Worm (Caenorhabditis elegans): ENCODE results near the gene C54H2.4.

The C54H2.4 gene

ce11 chrX:5770648-5771047, at the start of gene C54H2.4:
Gene C54H2.4 (minus strand): TSS chrX:5770748.
- no peak for TF ChIP-seq daf-12 (tag; optimal IDR thresholded peaks at IDR 0.05)
- no peak for TF ChIP-seq pha-4 (tag; optimal IDR thresholded peaks at IDR 0.05)
- TF ChIP-seq nhr-23 (tag; optimal IDR thresholded peaks at IDR 0.05), result no peak
- no peak for TF ChIP-seq unc-62 (GFP tag; optimal IDR thresholded peaks at IDR 0.05)
- TF ChIP-seq lin-15B (tag; optimal IDR thresholded peaks at IDR 0.05), result no peak
- no peak for TF ChIP-seq nhr-76 (tag; optimal IDR thresholded peaks at IDR 0.05)
- no peak for TF ChIP-seq ama-1 (optimal IDR thresholded peaks at IDR 0.05)
- no peak for TF ChIP-seq fos-1 (tag; optimal IDR thresholded peaks at IDR 0.05)
- no peak for TF ChIP-seq nhr-237 (tag; optimal IDR thresholded peaks at IDR 0.05)
- no peak for TF ChIP-seq mml-1 (tag; optimal IDR thresholded peaks at IDR 0.05)
- TF ChIP-seq egl-5 (tag; optimal IDR thresholded peaks at IDR 0.05), result no peak

DNA sequence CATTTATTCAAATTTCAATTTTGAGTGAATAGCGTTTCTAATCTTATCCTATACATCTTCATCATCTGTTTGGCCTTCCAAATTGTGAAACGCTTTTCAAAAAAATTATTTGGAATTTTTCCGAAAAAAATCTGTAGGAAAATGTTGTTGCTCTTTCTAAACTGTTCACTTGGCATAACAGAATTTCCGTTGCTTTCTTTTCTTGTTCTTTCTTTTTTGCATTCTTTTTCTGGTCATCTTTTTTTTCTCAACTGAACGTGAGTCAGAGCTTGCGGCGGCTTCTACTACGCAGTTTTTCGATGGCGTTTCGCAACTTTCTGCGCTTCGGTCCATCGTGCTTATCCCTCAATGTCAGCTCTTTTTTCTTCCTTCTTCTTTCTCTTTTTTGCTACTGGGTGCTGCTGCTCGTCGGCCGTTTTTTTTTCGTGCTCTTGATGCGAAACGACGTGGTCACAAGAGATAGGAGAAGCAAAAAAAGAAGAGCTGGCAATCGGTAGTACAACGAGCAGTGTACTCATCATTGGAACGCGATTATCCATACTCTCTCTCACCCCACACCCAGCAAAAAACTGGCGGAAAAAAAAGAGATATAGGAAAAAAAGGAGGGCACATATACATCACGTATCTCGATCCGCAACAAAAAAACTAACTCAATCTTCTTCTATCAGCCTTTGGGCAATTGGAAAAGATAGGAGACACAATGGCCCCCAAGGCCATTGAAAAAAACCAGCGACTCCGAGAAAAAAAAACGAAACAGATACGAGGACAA, 49.3 kb upstream of the C54H2.4 start:
- TF ChIP-seq hmg-11 (tag; optimal IDR thresholded peaks at IDR 0.05) (peak; percentile 1), nfya-1 (tag; optimal IDR thresholded peaks at IDR 0.05; ENCODE audit: insufficient read depth) (peak; percentile 64), ama-1 (optimal IDR thresholded peaks at IDR 0.05) (peak; percentile 44), daf-12 (tag; optimal IDR thresholded peaks at IDR 0.05) (no peak), nhr-67 (tag; optimal IDR thresholded peaks at IDR 0.05) (no peak), ztf-4 (tag; optimal IDR thresholded peaks at IDR 0.05) (no peak), pha-4 (tag; optimal IDR thresholded peaks at IDR 0.05) (no peak), ZK546.5 (tag; optimal IDR thresholded peaks at IDR 0.05) (no peak), fkh-10 (GFP tag; optimal IDR thresholded peaks at IDR 0.05) (peak; percentile 71), elt-2 (tag; optimal IDR thresholded peaks at IDR 0.05) (no peak), pqm-1 (tag; optimal IDR thresholded peaks at IDR 0.05) (no peak)

DNA sequence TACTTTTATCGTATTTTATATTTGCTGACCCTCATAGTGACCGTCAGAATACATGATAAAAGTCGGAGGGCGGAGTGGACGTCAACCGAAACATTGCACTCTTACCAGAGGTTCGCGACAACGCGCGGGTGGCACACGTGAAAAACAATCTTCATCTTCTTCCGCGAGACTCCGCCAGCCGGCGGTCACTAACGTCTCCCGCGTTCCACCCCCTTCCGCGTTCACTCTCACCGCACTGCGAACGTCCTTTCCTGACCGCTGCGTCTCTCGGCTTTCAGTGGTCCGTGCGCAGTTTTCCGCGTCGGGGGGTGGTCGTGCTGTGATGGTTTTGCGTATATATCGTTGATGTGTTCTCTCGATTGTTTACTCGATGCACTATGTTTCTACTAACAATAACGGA, 47.6 kb upstream of the C54H2.4 start:
- TF ChIP-seq nhr-25 (tag; optimal IDR thresholded peaks at IDR 0.05), result peak; percentile 11
- TF ChIP-seq nhr-43 (tag; optimal IDR thresholded peaks at IDR 0.05; ENCODE audit: poor library complexity, severe bottlenecking), result peak; percentile 33
- no peak for TF ChIP-seq fkh-2 (tag; optimal IDR thresholded peaks at IDR 0.05)
- no peak for TF ChIP-seq nhr-11 (tag; optimal IDR thresholded peaks at IDR 0.05)
- peak; percentile 62 for TF ChIP-seq lin-39 (tag; optimal IDR thresholded peaks at IDR 0.05)

DNA sequence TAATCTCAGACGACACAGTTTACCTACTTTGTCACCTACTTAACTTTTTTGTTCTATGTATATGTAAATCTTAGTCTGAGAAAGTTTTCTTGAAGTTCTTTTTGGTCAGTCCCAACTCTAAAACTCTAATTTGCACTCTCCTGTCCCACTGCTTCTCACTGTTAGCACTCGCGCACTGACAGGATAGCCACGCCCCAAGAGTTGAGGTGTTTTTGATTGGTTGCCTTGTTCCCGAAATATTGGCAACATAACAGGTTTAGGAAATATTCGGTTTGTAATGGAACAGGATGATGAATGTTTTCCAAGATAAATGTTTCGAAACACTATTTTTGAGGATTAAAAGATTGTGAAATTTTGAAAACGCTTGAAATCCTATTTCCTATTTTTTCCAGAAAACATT, 46.5 kb upstream of the C54H2.4 start:
- TF ChIP-seq aly-2 (tag; optimal IDR thresholded peaks at IDR 0.05) (no peak), jun-1 (tag; optimal IDR thresholded peaks at IDR 0.05) (no peak), nfya-1 (tag; optimal IDR thresholded peaks at IDR 0.05; ENCODE audit: insufficient read depth) (peak; percentile 95), R02D3.7 (tag; optimal IDR thresholded peaks at IDR 0.05) (no peak), lin-39 (tag; optimal IDR thresholded peaks at IDR 0.05) (peak; percentile 1), fos-1 (tag; optimal IDR thresholded peaks at IDR 0.05) (no peak)

ce11 chrX:5816346-5816745, 45.8 kb upstream of the C54H2.4 start:
- TF ChIP-seq nfya-1 (tag; optimal IDR thresholded peaks at IDR 0.05; ENCODE audit: insufficient read depth), result peak; percentile 72
- peak; percentile 63 for TF ChIP-seq egl-5 (tag; optimal IDR thresholded peaks at IDR 0.05)
- no peak for TF ChIP-seq elt-1 (tag; optimal IDR thresholded peaks at IDR 0.05)
- TF ChIP-seq skn-1 (tag; optimal IDR thresholded peaks at IDR 0.05), result no peak
- no peak for TF ChIP-seq elt-2 (tag; optimal IDR thresholded peaks at IDR 0.05)
- TF ChIP-seq nhr-12 (tag; optimal IDR thresholded peaks at IDR 0.05), result no peak
- TF ChIP-seq lin-39 (tag; optimal IDR thresholded peaks at IDR 0.05), result peak; percentile 59

DNA sequence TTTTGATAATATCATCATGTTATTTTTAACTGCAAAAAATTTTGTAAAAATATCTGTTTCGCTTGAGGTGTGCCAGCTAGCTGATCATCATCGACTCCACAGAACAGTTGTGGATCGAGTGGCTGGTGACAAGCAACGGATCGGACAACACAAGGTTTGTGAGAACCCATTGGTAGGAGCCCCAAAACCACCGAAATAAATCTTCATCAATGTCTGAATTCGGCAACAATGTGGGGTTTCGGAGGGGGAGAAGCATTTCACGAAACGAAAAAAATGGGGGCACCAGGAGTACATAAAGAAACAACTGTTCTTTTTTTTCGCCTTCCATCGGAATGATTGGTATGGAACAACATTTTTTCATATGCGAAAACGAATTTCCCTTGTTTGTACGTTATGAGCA, 44.8 kb upstream of the C54H2.4 start:
- TF ChIP-seq nhr-23 (tag; optimal IDR thresholded peaks at IDR 0.05) (no peak), eor-1 (tag; optimal IDR thresholded peaks at IDR 0.05) (no peak), ztf-4 (tag; optimal IDR thresholded peaks at IDR 0.05) (no peak), mml-1 (tag; optimal IDR thresholded peaks at IDR 0.05) (no peak), lin-39 (tag; optimal IDR thresholded peaks at IDR 0.05) (peak; percentile 34), nfya-1 (tag; optimal IDR thresholded peaks at IDR 0.05; ENCODE audit: insufficient read depth) (peak; percentile 20), nhr-43 (tag; optimal IDR thresholded peaks at IDR 0.05; ENCODE audit: poor library complexity, severe bottlenecking) (no peak), pha-4 (tag; optimal IDR thresholded peaks at IDR 0.05) (no peak)

Data from whole organism, L3 larva.